Fruit fly (Drosophila melanogaster): ENCODE measurements around the gene Upf1.

Gene Upf1

DNA sequence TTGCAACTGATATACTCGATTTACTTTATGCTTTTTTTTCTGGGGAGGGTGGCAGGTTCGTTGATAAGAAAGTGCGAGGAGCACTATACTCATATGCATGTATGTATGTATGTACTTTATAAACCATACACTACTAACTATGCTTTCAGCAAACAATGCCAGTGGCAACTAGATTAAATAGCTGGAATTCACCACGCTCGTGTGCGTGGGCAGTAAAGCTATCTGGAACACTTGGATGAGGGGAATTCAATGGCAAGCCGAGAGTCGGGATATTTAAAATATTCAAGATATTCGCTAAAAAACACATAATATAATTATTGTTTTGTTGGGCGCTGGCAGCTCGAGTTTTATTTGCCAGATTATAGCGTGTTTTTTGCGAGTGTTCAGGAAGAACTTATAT, 48.3 kb downstream of the Upf1 start:
- TF ChIP-seq HLH106 (tag; optimal IDR thresholded peaks at IDR 0.05) = no peak
- no peak for TF ChIP-seq usp (GFP tag; optimal IDR thresholded peaks at IDR 0.05)
- TF ChIP-seq dmrt93B (GFP tag; optimal IDR thresholded peaks at IDR 0.05) = no peak
- no peak for TF ChIP-seq sv (GFP tag; optimal IDR thresholded peaks at IDR 0.05)
- no peak for TF ChIP-seq Dif (GFP tag; optimal IDR thresholded peaks at IDR 0.05; ENCODE audit: partially characterized antibody)
- no peak for TF ChIP-seq dl (GFP tag; optimal IDR thresholded peaks at IDR 0.05; ENCODE audit: insufficient read depth in 1 of 2, partially characterized antibody in 2 of 2)
- no peak for TF ChIP-seq Dfd (GFP tag; optimal IDR thresholded peaks at IDR 0.05)
- no peak for TF ChIP-seq CG9705 (GFP tag; optimal IDR thresholded peaks at IDR 0.05)
- TF ChIP-seq Jra (GFP tag; optimal IDR thresholded peaks at IDR 0.05) = no peak
- no peak for TF ChIP-seq Hnf4 (GFP tag; optimal IDR thresholded peaks at IDR 0.05)
- TF ChIP-seq OdsH (GFP tag; optimal IDR thresholded peaks at IDR 0.05) = no peak
- TF ChIP-seq woc (GFP tag; optimal IDR thresholded peaks at IDR 0.05) = no peak
- no peak for TF ChIP-seq tai (GFP tag; optimal IDR thresholded peaks at IDR 0.05)
- no peak for TF ChIP-seq N (GFP tag; optimal IDR thresholded peaks at IDR 0.05)
- no peak for TF ChIP-seq CG32264 (GFP tag; optimal IDR thresholded peaks at IDR 0.05)
- TF ChIP-seq foxo (GFP tag; optimal IDR thresholded peaks at IDR 0.05) = no peak
- TF ChIP-seq Hr83 (GFP tag; optimal IDR thresholded peaks at IDR 0.05; ENCODE audit: poor library complexity, severe bottlenecking) = no peak
- no peak for TF ChIP-seq dsf (GFP tag; optimal IDR thresholded peaks at IDR 0.05; ENCODE audit: borderline replicate concordance)

DNA sequence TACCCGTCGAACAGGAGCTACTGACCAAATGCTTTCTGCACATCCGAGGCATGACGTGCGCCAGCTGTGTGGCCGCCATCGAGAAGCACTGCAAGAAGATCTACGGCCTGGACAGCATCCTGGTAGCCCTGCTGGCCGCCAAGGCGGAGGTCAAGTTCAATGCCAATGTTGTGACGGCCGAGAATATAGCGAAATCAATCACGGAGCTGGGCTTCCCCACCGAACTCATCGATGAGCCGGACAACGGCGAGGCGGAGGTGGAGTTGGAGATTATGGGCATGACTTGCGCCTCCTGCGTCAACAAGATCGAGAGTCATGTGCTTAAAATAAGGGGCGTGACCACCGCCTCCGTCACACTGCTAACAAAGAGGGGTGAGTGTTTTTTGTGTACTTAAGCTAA, 49.2 kb downstream of the Upf1 start:
- TF ChIP-seq dmrt93B (GFP tag; optimal IDR thresholded peaks at IDR 0.05) (no peak), Rel (GFP tag; optimal IDR thresholded peaks at IDR 0.05) (no peak), Rel (tag; optimal IDR thresholded peaks at IDR 0.05) (peak; percentile 86)

- TF ChIP-seq Vsx2 (GFP tag; optimal IDR thresholded peaks at IDR 0.05; ENCODE audit: partially characterized antibody) (no peak), foxo (GFP tag; optimal IDR thresholded peaks at IDR 0.05) (peak in 1 of 2 experiments; percentile 43), jim (GFP tag; optimal IDR thresholded peaks at IDR 0.05) (no peak), Jra (GFP tag; optimal IDR thresholded peaks at IDR 0.05) (peak; percentile 75), HLH106 (tag; optimal IDR thresholded peaks at IDR 0.05) (peak; percentile 23), sv (GFP tag; optimal IDR thresholded peaks at IDR 0.05) (peak; percentile 22), psq (GFP tag; optimal IDR thresholded peaks at IDR 0.05) (peak; percentile 12), woc (GFP tag; optimal IDR thresholded peaks at IDR 0.05) (peak; percentile 11), ey (GFP tag; optimal IDR thresholded peaks at IDR 0.05) (peak; percentile 27), Hnf4 (GFP tag; optimal IDR thresholded peaks at IDR 0.05) (peak; percentile 68), h (GFP tag; optimal IDR thresholded peaks at IDR 0.05) (peak; percentile 61), br (GFP tag; optimal IDR thresholded peaks at IDR 0.05) (peak; percentile 45), Sp1 (GFP tag; optimal IDR thresholded peaks at IDR 0.05) (peak; percentile 37), rgr (GFP tag; optimal IDR thresholded peaks at IDR 0.05) (no peak), sage (GFP tag; optimal IDR thresholded peaks at IDR 0.05) (no peak), Dfd (GFP tag; optimal IDR thresholded peaks at IDR 0.05) (no peak), dsf (GFP tag; optimal IDR thresholded peaks at IDR 0.05; ENCODE audit: borderline replicate concordance) (peak; percentile 20), Rel (GFP tag; optimal IDR thresholded peaks at IDR 0.05) (no peak), Rel (tag; optimal IDR thresholded peaks at IDR 0.05) (peak; percentile 95)
These were observed 50.3 kb downstream of the Upf1 start, which contains the start of the genes CG10347 and ATP7 for dm6 chrX:11854758-11855465. Gene CG10347 (minus strand): TSS chrX:11854931. Gene ATP7 (plus strand): TSS chrX:11855022.

dm6 chrX:11852310-11852709, 52.9 kb downstream of the Upf1 start, which contains the start of gene p24-1:
Gene p24-1 (minus strand): TSS chrX:11852530.
- no peak for TF ChIP-seq Mio (GFP tag; optimal IDR thresholded peaks at IDR 0.05)
- TF ChIP-seq N (GFP tag; optimal IDR thresholded peaks at IDR 0.05) = no peak
- TF ChIP-seq Myc (optimal IDR thresholded peaks at IDR 0.05) = peak; percentile 21
- no peak for TF ChIP-seq Abd-B (GFP tag; optimal IDR thresholded peaks at IDR 0.05)
- TF ChIP-seq CG32264 (GFP tag; optimal IDR thresholded peaks at IDR 0.05) = peak; percentile 25
- peak; percentile 91 for TF ChIP-seq Hr83 (GFP tag; optimal IDR thresholded peaks at IDR 0.05; ENCODE audit: poor library complexity, severe bottlenecking)
- no peak for TF ChIP-seq Hr78 (GFP tag; optimal IDR thresholded peaks at IDR 0.05)
- TF ChIP-seq fru (GFP tag; optimal IDR thresholded peaks at IDR 0.05) = peak; percentile 36
- peak; percentile 24 for TF ChIP-seq sv (GFP tag; optimal IDR thresholded peaks at IDR 0.05)
- TF ChIP-seq Jra (GFP tag; optimal IDR thresholded peaks at IDR 0.05) = peak; percentile 55
- TF ChIP-seq tai (GFP tag; optimal IDR thresholded peaks at IDR 0.05) = no peak
- TF ChIP-seq sage (GFP tag; optimal IDR thresholded peaks at IDR 0.05) = no peak
- no peak for TF ChIP-seq usp (GFP tag; optimal IDR thresholded peaks at IDR 0.05)
- no peak for TF ChIP-seq Rel (GFP tag; optimal IDR thresholded peaks at IDR 0.05)
- TF ChIP-seq Rel (tag; optimal IDR thresholded peaks at IDR 0.05) = peak; percentile 54
- peak; percentile 75 for TF ChIP-seq rgr (GFP tag; optimal IDR thresholded peaks at IDR 0.05)
- peak; percentile 36 for TF ChIP-seq HLH106 (tag; optimal IDR thresholded peaks at IDR 0.05)
- peak; percentile 73 for TF ChIP-seq h (GFP tag; optimal IDR thresholded peaks at IDR 0.05)
- TF ChIP-seq OdsH (GFP tag; optimal IDR thresholded peaks at IDR 0.05) = peak; percentile 34
- peak; percentile 53 for TF ChIP-seq br (GFP tag; optimal IDR thresholded peaks at IDR 0.05)
- peak; percentile 50 for TF ChIP-seq psq (GFP tag; optimal IDR thresholded peaks at IDR 0.05)
- peak in 1 of 2 experiments; percentile 69 for TF ChIP-seq foxo (GFP tag; optimal IDR thresholded peaks at IDR 0.05)
- peak; percentile 86 for TF ChIP-seq Hnf4 (GFP tag; optimal IDR thresholded peaks at IDR 0.05)
- peak; percentile 41 for TF ChIP-seq ey (GFP tag; optimal IDR thresholded peaks at IDR 0.05)
- TF ChIP-seq dmrt93B (GFP tag; optimal IDR thresholded peaks at IDR 0.05) = peak; percentile 29
- TF ChIP-seq brk (GFP tag; optimal IDR thresholded peaks at IDR 0.05) = no peak
- TF ChIP-seq Sp1 (GFP tag; optimal IDR thresholded peaks at IDR 0.05) = peak; percentile 33
- no peak for TF ChIP-seq woc (GFP tag; optimal IDR thresholded peaks at IDR 0.05)
- TF ChIP-seq GATAd (GFP tag; optimal IDR thresholded peaks at IDR 0.05) = no peak

All from whole organism, wandering third instar larva.